Worm (Caenorhabditis elegans) whole organism, early embryonic: Measurements from ENCODE around the gene flp-21.

Experiments
- ama-1 ChIP-seq: fragments of 150-350 bp; optimal IDR thresholded peaks from 2 replicates; lab custom pipeline; 2014
- tbx-37 ChIP-seq: fragments of 200-800 bp; sonication (Bioruptor generic); conservative IDR thresholded peaks from 2 replicates; pipeline ENCODE4 v1.3.6; 2022; ENCODE audit warnings: missing genetic modification reagents, missing genetic modification characterization, missing compliant biosample characterization

DNA sequence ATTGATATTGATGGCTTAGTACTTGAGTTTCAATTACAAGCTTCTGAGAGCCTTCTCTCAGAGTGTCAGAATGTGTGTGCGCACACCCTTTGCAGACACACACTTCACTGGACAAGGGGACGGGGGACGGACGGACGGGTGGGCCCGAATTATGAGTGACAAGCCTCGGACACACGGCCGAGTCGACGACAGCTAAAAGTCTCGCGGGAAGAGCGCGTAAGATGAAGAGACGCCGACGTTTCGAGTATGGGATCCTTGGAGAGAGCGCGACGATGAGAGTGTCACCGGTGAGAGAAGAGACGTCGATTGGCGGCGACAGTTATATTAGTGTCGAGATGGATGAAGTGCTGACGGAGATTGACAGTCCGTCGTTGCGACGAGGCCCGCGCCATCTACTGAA is 47.3 kb upstream of the flp-21 start:
- no peak for TF ChIP-seq tbx-37 (GFP tag; lab: Robert Waterston, UW)
- TF ChIP-seq ama-1 (lab: Kevin White, UChicago) = no peak
